Fruit fly (Drosophila melanogaster): ENCODE data around the gene CG33700.

The CG33700 gene

dm6 chr3L:9476829-9477228, 48.5 kb downstream of the CG33700 start, which contains the start of the genes Uch-L5 and Jarid2 (continued):
- TF ChIP-seq CG4424 (GFP tag; optimal IDR thresholded peaks at IDR 0.05) = peak; percentile 28
- peak; percentile 61 for TF ChIP-seq ERR (GFP tag; optimal IDR thresholded peaks at IDR 0.05)
- TF ChIP-seq pan (optimal IDR thresholded peaks at IDR 0.05) = no peak
- no peak for TF ChIP-seq pan (GFP tag; optimal IDR thresholded peaks at IDR 0.05 in 1 of 2, IDR thresholded peaks at IDR 0.05 in 1 of 2)
- TF ChIP-seq z (GFP tag; IDR thresholded peaks at IDR 0.05) = no peak
- TF ChIP-seq CG32772 (GFP tag; IDR thresholded peaks at IDR 0.05) = peak; percentile 31; the same call in 1 of the 2 replicates
- no peak for TF ChIP-seq CG2678 (tag; optimal IDR thresholded peaks at IDR 0.05)
- no peak for TF ChIP-seq CG7357 (GFP tag; IDR thresholded peaks at IDR 0.05)
- TF ChIP-seq sqz (GFP tag; optimal IDR thresholded peaks at IDR 0.05) = peak; percentile 77
- TF ChIP-seq CG10431 (GFP tag; optimal IDR thresholded peaks at IDR 0.05) = no peak
- no peak for TF ChIP-seq sc (optimal IDR thresholded peaks at IDR 0.05)
- no peak for TF ChIP-seq sc (GFP tag; optimal IDR thresholded peaks at IDR 0.05)
- TF ChIP-seq CG7928 (GFP tag; optimal IDR thresholded peaks at IDR 0.05) = peak; percentile 98
- peak; percentile 95 for TF ChIP-seq pzg (GFP tag; optimal IDR thresholded peaks at IDR 0.05)
- TF ChIP-seq Hand (GFP tag; optimal IDR thresholded peaks at IDR 0.05) = no peak
- TF ChIP-seq sens (GFP tag) = peak; percentile 88
- peak; percentile 47; the same call in 1 of the 2 replicates for TF ChIP-seq Xrp1 (GFP tag; IDR thresholded peaks at IDR 0.05)
- peak; percentile 55 for TF ChIP-seq Camta (GFP tag; optimal IDR thresholded peaks at IDR 0.05)
- peak; percentile 53 for TF ChIP-seq bigmax (GFP tag; optimal IDR thresholded peaks at IDR 0.05)
- TF ChIP-seq Hr3 (GFP tag; optimal IDR thresholded peaks at IDR 0.05) = no peak
- TF ChIP-seq Dek (tag; optimal IDR thresholded peaks at IDR 0.05) = no peak
- no peak for TF ChIP-seq CG4282 (GFP tag; optimal IDR thresholded peaks at IDR 0.05)
- peak; percentile 60 for TF ChIP-seq Lhr (GFP tag; optimal IDR thresholded peaks at IDR 0.05)
- TF ChIP-seq Mad (GFP tag; optimal IDR thresholded peaks at IDR 0.05) = peak; percentile 43
- no peak for TF ChIP-seq Ravus (GFP tag; IDR thresholded peaks at IDR 0.05)
- peak; percentile 48 for TF ChIP-seq CG7271 (tag; optimal IDR thresholded peaks at IDR 0.05)
- no peak for TF ChIP-seq H2.0 (GFP tag; IDR thresholded peaks at IDR 0.05)
- no peak for TF ChIP-seq CG1792 (GFP tag; optimal IDR thresholded peaks at IDR 0.05)
- peak; percentile 29 for TF ChIP-seq CG8944 (GFP tag; optimal IDR thresholded peaks at IDR 0.05)
- TF ChIP-seq CG8765 (GFP tag; IDR thresholded peaks at IDR 0.05) = no peak
- TF ChIP-seq az2 (GFP tag; optimal IDR thresholded peaks at IDR 0.05) = peak; percentile 28
- TF ChIP-seq mam (GFP tag; optimal IDR thresholded peaks at IDR 0.05) = peak; percentile 76
- TF ChIP-seq CG11093 (GFP tag; IDR thresholded peaks at IDR 0.05) = no peak
- TF ChIP-seq nerfin-1 (tag; optimal IDR thresholded peaks at IDR 0.05) = peak; percentile 27
- TF ChIP-seq CG14050 (GFP tag; IDR thresholded peaks at IDR 0.05) = no peak
- TF ChIP-seq Max (GFP tag; optimal IDR thresholded peaks at IDR 0.05) = peak; percentile 52
- peak; percentile 68 for TF ChIP-seq Xbp1 (GFP tag; optimal IDR thresholded peaks at IDR 0.05)
- TF ChIP-seq CG8388 (GFP tag; optimal IDR thresholded peaks at IDR 0.05) = no peak
- TF ChIP-seq CG2202 (tag; optimal IDR thresholded peaks at IDR 0.05) = no peak
- peak; percentile 41; the same call in 1 of the 2 replicates for TF ChIP-seq ara (GFP tag; IDR thresholded peaks at IDR 0.05)
- TF ChIP-seq CG2875 (GFP tag; optimal IDR thresholded peaks at IDR 0.05) = peak; percentile 2
- TF ChIP-seq CG7963 (GFP tag; IDR thresholded peaks at IDR 0.05; ENCODE audit: partially characterized antibody) = 0 out of 3 replicates have a peak, but pooled peaks have one; percentile 8
- TF ChIP-seq NC2β (GFP tag; optimal IDR thresholded peaks at IDR 0.05) = peak; percentile 77
- TF ChIP-seq CG2712 (tag; optimal IDR thresholded peaks at IDR 0.05) = peak; percentile 61
- peak; percentile 29 for TF ChIP-seq Dip3 (GFP tag; optimal IDR thresholded peaks at IDR 0.05)
- TF ChIP-seq B-H2 (GFP tag; optimal IDR thresholded peaks at IDR 0.05) = peak; percentile 38
- TF ChIP-seq zen2 (GFP tag; IDR thresholded peaks at IDR 0.05; ENCODE audit: partially characterized antibody) = no peak
- TF ChIP-seq CG10366 (GFP tag; IDR thresholded peaks at IDR 0.05) = no peak
- TF ChIP-seq p53 (GFP tag; optimal IDR thresholded peaks at IDR 0.05) = peak; percentile 55
- no peak for TF ChIP-seq gem (tag; optimal IDR thresholded peaks at IDR 0.05)
- TF ChIP-seq Neu2 (GFP tag; optimal IDR thresholded peaks at IDR 0.05; ENCODE audit: borderline replicate concordance) = no peak
- TF ChIP-seq CG6854 (GFP tag; optimal IDR thresholded peaks at IDR 0.05) = no peak

Data from whole organism, embryonic.